Worm (Caenorhabditis elegans) whole organism, late embryonic: ENCODE results near the gene F54H5.3.

Experiments used
- C08G9.2 ChIP-seq: sonication (generic microtip); optimal IDR thresholded peaks from 2 replicates; lab custom pipeline; 2016; ENCODE audit warnings: mild to moderate bottlenecking, missing genetic modification characterization, moderate library complexity, missing compliant biosample characterization
- C38D4.7 ChIP-seq: fragments of 200-800 bp; sonication (Bioruptor generic); optimal IDR thresholded peaks from 2 replicates; lab custom pipeline; 2018; ENCODE audit warnings: mild to moderate bottlenecking, missing genetic modification characterization, moderate library complexity, missing compliant biosample characterization
- K09A11.1 ChIP-seq: sonication (generic microtip); optimal IDR thresholded peaks from 2 replicates; lab custom pipeline; 2017; ENCODE audit warnings: antibody characterized with exemption, mild to moderate bottlenecking, missing genetic modification characterization, missing compliant biosample characterization; ENCODE audit not compliant: insufficient read depth
- ahr-1 ChIP-seq: sonication (generic microtip); optimal IDR thresholded peaks from 2 replicates; lab custom pipeline; 2016; ENCODE audit warnings: missing genetic modification characterization, missing compliant biosample characterization
- ama-1 ChIP-seq: fragments of 150-350 bp; optimal IDR thresholded peaks from 2 replicates; lab custom pipeline; 2014
- ceh-14 ChIP-seq: sonication (generic microtip); optimal IDR thresholded peaks from 2 replicates; lab custom pipeline; 2016; ENCODE audit warnings: missing genotype, missing genetic modification characterization, missing compliant biosample characterization
- ceh-18 ChIP-seq: sonication (generic microtip); optimal IDR thresholded peaks from 2 replicates; lab custom pipeline; 2016; ENCODE audit warnings: missing genetic modification characterization, missing compliant biosample characterization
- ceh-2 ChIP-seq: sonication (generic microtip); optimal IDR thresholded peaks from 2 replicates; lab custom pipeline; 2016; ENCODE audit warnings: missing genotype, missing genetic modification characterization, missing compliant biosample characterization
- ceh-30 ChIP-seq: fragments of 150-350 bp; optimal IDR thresholded peaks from 2 replicates; lab custom pipeline; 2014; ENCODE audit warnings: missing biosample characterization, missing genetic modification characterization
- ceh-31 ChIP-seq: sonication (generic microtip); optimal IDR thresholded peaks from 2 replicates; lab custom pipeline; 2016; ENCODE audit warnings: missing genetic modification characterization, missing compliant biosample characterization
- ceh-34 ChIP-seq: sonication (generic microtip); optimal IDR thresholded peaks from 2 replicates; lab custom pipeline; 2016; ENCODE audit warnings: mild to moderate bottlenecking, missing genetic modification characterization, missing compliant biosample characterization
- ceh-48 ChIP-seq: sonication (generic microtip); optimal IDR thresholded peaks from 2 replicates; lab custom pipeline; 2016; ENCODE audit warnings: missing genetic modification characterization, inconsistent platforms, missing compliant biosample characterization
- ceh-6 ChIP-seq: fragments of 200-800 bp; sonication (Bioruptor generic); optimal IDR thresholded peaks from 2 replicates; lab custom pipeline; 2018; ENCODE audit warnings: mild to moderate bottlenecking, missing genetic modification characterization, missing compliant biosample characterization
- dmd-4 ChIP-seq: sonication (generic microtip); optimal IDR thresholded peaks from 2 replicates; lab custom pipeline; 2016; ENCODE audit warnings: borderline replicate concordance, missing genetic modification characterization, missing compliant biosample characterization
- dve-1 ChIP-seq: sonication (generic microtip); optimal IDR thresholded peaks from 2 replicates; lab custom pipeline; 2017; ENCODE audit warnings: antibody characterized with exemption, mild to moderate bottlenecking, missing genetic modification characterization, missing compliant biosample characterization
- elt-2 ChIP-seq: sonication (generic microtip); optimal IDR thresholded peaks from 2 replicates; lab custom pipeline; 2016; ENCODE audit warnings: missing genetic modification reagents, missing genetic modification characterization, missing compliant biosample characterization
- elt-4 ChIP-seq: sonication (generic microtip); optimal IDR thresholded peaks from 2 replicates; lab custom pipeline; 2016; ENCODE audit warnings: missing genetic modification characterization, missing compliant biosample characterization
- eyg-1 ChIP-seq: sonication (generic microtip); optimal IDR thresholded peaks from 2 replicates; lab custom pipeline; 2016; ENCODE audit warnings: missing genotype, missing genetic modification characterization, missing compliant biosample characterization
- fax-1 ChIP-seq: sonication (generic microtip); optimal IDR thresholded peaks from 2 replicates; lab custom pipeline; 2016; ENCODE audit warnings: missing genotype, missing genetic modification characterization, missing compliant biosample characterization
- fkh-10 ChIP-seq: fragments of 150-350 bp; optimal IDR thresholded peaks from 2 replicates; lab custom pipeline; 2014; ENCODE audit warnings: missing biosample characterization, missing genetic modification reagents, missing genetic modification characterization
- hlh-13 ChIP-seq: fragments of 200-800 bp; sonication (Bioruptor generic); optimal IDR thresholded peaks from 2 replicates; lab custom pipeline; 2018; ENCODE audit warnings: mild to moderate bottlenecking, missing genetic modification characterization, missing compliant biosample characterization
- hlh-30 ChIP-seq: sonication (generic microtip); optimal IDR thresholded peaks from 2 replicates; lab custom pipeline; 2017; ENCODE audit warnings: antibody characterized with exemption, missing genetic modification characterization, missing compliant biosample characterization; ENCODE audit not compliant: insufficient read depth
- lim-6 ChIP-seq: sonication (generic microtip); optimal IDR thresholded peaks from 2 replicates; lab custom pipeline; 2016; ENCODE audit warnings: missing genetic modification characterization, missing compliant biosample characterization
- madf-2 ChIP-seq: sonication (generic microtip); optimal IDR thresholded peaks from 2 replicates; lab custom pipeline; 2017; ENCODE audit warnings: missing genetic modification characterization, missing compliant biosample characterization
- nfya-1 ChIP-seq: sonication (generic microtip); optimal IDR thresholded peaks from 2 replicates; lab custom pipeline; 2017; ENCODE audit warnings: missing genetic modification characterization, mild to moderate bottlenecking, missing compliant biosample characterization, antibody characterized with exemption, moderate library complexity
- nhr-11 ChIP-seq: fragments of 150-350 bp; optimal IDR thresholded peaks from 2 replicates; lab custom pipeline; 2014; ENCODE audit warnings: missing biosample characterization, missing genetic modification characterization
- npax-4 ChIP-seq: sonication (generic microtip); optimal IDR thresholded peaks from 2 replicates; lab custom pipeline; 2016; ENCODE audit warnings: missing genetic modification characterization, missing compliant biosample characterization
- pax-1 ChIP-seq: fragments of 150-350 bp; optimal IDR thresholded peaks from 2 replicates; lab custom pipeline; 2014; ENCODE audit warnings: missing biosample characterization, missing genetic modification characterization
- pqm-1 ChIP-seq: sonication (generic microtip); optimal IDR thresholded peaks from 2 replicates; lab custom pipeline; 2016; ENCODE audit warnings: missing genetic modification characterization, missing compliant biosample characterization
- pros-1 ChIP-seq: fragments of 150-350 bp; optimal IDR thresholded peaks from 2 replicates; lab custom pipeline; 2014; ENCODE audit warnings: missing biosample characterization, missing genetic modification reagents, missing genetic modification characterization
- ref-2 ChIP-seq: sonication (generic microtip); optimal IDR thresholded peaks from 2 replicates; lab custom pipeline; 2016; ENCODE audit warnings: missing genetic modification characterization, missing compliant biosample characterization
- rnt-1 ChIP-seq: sonication (generic microtip); optimal IDR thresholded peaks from 2 replicates; lab custom pipeline; 2016; ENCODE audit warnings: missing genetic modification characterization, missing compliant biosample characterization
- sox-2 ChIP-seq: fragments of 200-800 bp; sonication (Bioruptor generic); IDR thresholded peaks from 2 replicates; pipeline ENCODE4 v1.3.6; 2022; ENCODE audit warnings: missing genetic modification reagents, missing genetic modification characterization, missing compliant biosample characterization
- sox-4 ChIP-seq: sonication (generic microtip); optimal IDR thresholded peaks from 2 replicates; lab custom pipeline; 2017; ENCODE audit warnings: mild to moderate bottlenecking, missing genetic modification characterization, inconsistent platforms, missing compliant biosample characterization
- syd-9 ChIP-seq: sonication (generic microtip); optimal IDR thresholded peaks from 2 replicates; lab custom pipeline; 2016; ENCODE audit warnings: mild to moderate bottlenecking, missing genetic modification characterization, moderate library complexity, missing compliant biosample characterization
- tbx-2 ChIP-seq: sonication (generic microtip); optimal IDR thresholded peaks from 2 replicates; lab custom pipeline; 2016; ENCODE audit warnings: missing genetic modification characterization, missing compliant biosample characterization
- unc-42 ChIP-seq: sonication (generic microtip); optimal IDR thresholded peaks from 2 replicates; lab custom pipeline; 2016; ENCODE audit warnings: missing genotype, missing genetic modification characterization, missing compliant biosample characterization
- unc-55 ChIP-seq: sonication (generic microtip); optimal IDR thresholded peaks from 2 replicates; lab custom pipeline; 2017; ENCODE audit warnings: missing biosample characterization, missing genetic modification reagents, missing genetic modification characterization
- unc-86 ChIP-seq: sonication (generic microtip); optimal IDR thresholded peaks from 2 replicates; lab custom pipeline; 2016; ENCODE audit warnings: missing genetic modification characterization, missing compliant biosample characterization
- zip-5 ChIP-seq: sonication (generic microtip); optimal IDR thresholded peaks from 2 replicates; lab custom pipeline; 2016; ENCODE audit warnings: missing genetic modification characterization, missing compliant biosample characterization

Gene F54H5.3

ce11 chrII:6581236-6581635 is 40.8 kb upstream of the F54H5.3 start, which contains the start of gene C56C10.6:
C56C10.6 (minus strand) TSS chrII:6581336.
- TF ChIP-seq elt-4 (tag; lab: Kevin White, UChicago) (no peak), ceh-30 (tag; lab: Kevin White, UChicago) (no peak), K09A11.1 (tag; lab: Kevin White, UChicago) (no peak), ahr-1 (tag; lab: Kevin White, UChicago) (no peak), sox-4 (tag; lab: Kevin White, UChicago) (no peak), zip-5 (tag; lab: Kevin White, UChicago) (no peak), rnt-1 (no peak), pax-1 (tag; lab: Kevin White, UChicago) (no peak), unc-55 (GFP tag; lab: Kevin White, UChicago) (no peak), pros-1 (tag; lab: Kevin White, UChicago) (no peak)

ce11 chrII:6582758-6583157 is 39.2 kb upstream of the F54H5.3 start, which contains the start of gene C56C10.4:
C56C10.4 (plus strand) TSS chrII:6583058.
- TF ChIP-seq ceh-34 = no peak
- TF ChIP-seq dve-1 (tag; lab: Kevin White, UChicago) = no peak
- TF ChIP-seq lim-6 (tag; lab: Kevin White, UChicago) = no peak
- no peak for TF ChIP-seq ama-1 (lab: Kevin White, UChicago)
- TF ChIP-seq eyg-1 (tag; lab: Kevin White, UChicago) = no peak
- TF ChIP-seq pros-1 (tag; lab: Kevin White, UChicago) = no peak
- TF ChIP-seq dmd-4 = no peak
- TF ChIP-seq, all 69 proteins: peak for 0

ce11 chrII:6587264-6587870 is 34.6 kb upstream of the F54H5.3 start, which contains the start of gene C56C10.7:
C56C10.7 (minus strand) TSS chrII:6587575.
- TF ChIP-seq ahr-1 (tag; lab: Kevin White, UChicago) (no peak), C38D4.7 (GFP tag; lab: Kevin White, UChicago) (no peak), unc-55 (GFP tag; lab: Kevin White, UChicago) (no peak), elt-2 (no peak), ama-1 (lab: Kevin White, UChicago) (peak; percentile 43), lim-6 (tag; lab: Kevin White, UChicago) (no peak), dve-1 (tag; lab: Kevin White, UChicago) (no peak), pqm-1 (tag; lab: Kevin White, UChicago) (no peak)

ce11 chrII:6588605-6589292 is 33.2 kb upstream of the F54H5.3 start, which contains the start of gene icd-1:
icd-1 (minus strand) TSS chrII:6588655.
- TF ChIP-seq hlh-13 (GFP tag; lab: Kevin White, UChicago) (no peak), ceh-18 (tag; lab: Kevin White, UChicago) (peak; percentile 93), syd-9 (tag; lab: Kevin White, UChicago) (peak; percentile 54), dve-1 (tag; lab: Kevin White, UChicago) (peak; percentile 84), ceh-30 (tag; lab: Kevin White, UChicago) (peak; percentile 82), unc-42 (peak; percentile 74), pros-1 (tag; lab: Kevin White, UChicago) (peak; percentile 59), ceh-48 (tag; lab: Kevin White, UChicago) (peak; percentile 17), fkh-10 (GFP tag; lab: Kevin White, UChicago) (no peak), pax-1 (tag; lab: Kevin White, UChicago) (peak; percentile 87), K09A11.1 (tag; lab: Kevin White, UChicago) (peak; percentile 60), ceh-31 (tag; lab: Kevin White, UChicago) (peak; percentile 88), elt-2 (peak; percentile 66), fax-1 (tag; lab: Kevin White, UChicago) (peak; percentile 0), C38D4.7 (GFP tag; lab: Kevin White, UChicago) (no peak), npax-4 (tag; lab: Kevin White, UChicago) (no peak), madf-2 (tag; lab: Kevin White, UChicago) (no peak), C08G9.2 (tag; lab: Kevin White, UChicago) (peak; percentile 7), sox-2 (GFP tag; lab: Robert Waterston, UW) (peak; percentile 4; the same call in 1 of the 2 replicates), dmd-4 (no peak), tbx-2 (peak; percentile 87), ceh-14 (tag; lab: Kevin White, UChicago) (peak; percentile 68), rnt-1 (peak; percentile 72), lim-6 (tag; lab: Kevin White, UChicago) (peak; percentile 13), nfya-1 (tag; lab: Kevin White, UChicago) (peak; percentile 96), ceh-6 (no peak), ceh-2 (tag; lab: Kevin White, UChicago) (no peak), hlh-30 (tag; lab: Kevin White, UChicago) (peak; percentile 80), ceh-34 (peak; percentile 79), nhr-11 (tag; lab: Kevin White, UChicago) (peak; percentile 66), unc-55 (GFP tag; lab: Kevin White, UChicago) (peak; percentile 97), ref-2 (tag; lab: Kevin White, UChicago) (peak; percentile 78), unc-86 (peak; percentile 39)
- TF ChIP-seq, all 69 proteins: peak for 25
